Fruit fly (Drosophila melanogaster): Measurements from ENCODE around the gene CG33285.

The CG33285 gene

DNA sequence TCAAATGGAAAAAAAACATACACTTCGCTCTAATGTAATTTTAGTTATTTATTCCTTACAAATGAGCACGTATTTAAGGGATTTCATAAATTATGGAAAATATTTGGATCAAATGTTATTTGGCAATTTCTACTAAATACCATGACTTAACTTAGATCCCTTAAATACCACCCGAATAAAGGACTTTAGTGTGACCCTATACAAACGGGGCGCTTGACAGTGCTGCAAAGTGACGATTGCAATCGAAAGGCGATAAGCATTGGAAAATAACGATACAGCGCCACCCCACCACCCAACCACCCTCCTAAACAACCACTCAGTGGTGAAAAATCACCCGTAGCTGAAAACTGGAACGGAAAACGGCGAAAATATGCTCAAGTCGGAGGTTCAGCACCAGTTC lies 42.6 kb upstream of the CG33285 start, which contains the start of gene ICA69 (continued):
- TF ChIP-seq Camta (GFP tag; optimal IDR thresholded peaks at IDR 0.05) (no peak), nmo (GFP tag; optimal IDR thresholded peaks at IDR 0.05) (peak; percentile 67), pfk (GFP tag; optimal IDR thresholded peaks at IDR 0.05) (no peak), CG6791 (GFP tag; IDR thresholded peaks at IDR 0.05; ENCODE audit: partially characterized antibody) (0 out of 3 replicates have a peak, but pooled peaks have one; percentile 29), CG9932 (GFP tag; IDR thresholded peaks at IDR 0.05) (0 out of 2 replicates have a peak, but pooled peaks have one; percentile 8), ftz-f1 (GFP tag; optimal IDR thresholded peaks at IDR 0.05) (no peak), seq (GFP tag; IDR thresholded peaks at IDR 0.05) (peak; percentile 40; the same call in 1 of the 2 replicates), bbx (GFP tag; IDR thresholded peaks at IDR 0.05; ENCODE audit: partially characterized antibody) (peak; percentile 8; the same call in 1 of the 2 replicates), Sin3A (optimal IDR thresholded peaks at IDR 0.05) (peak; percentile 82), CG10462 (GFP tag; optimal IDR thresholded peaks at IDR 0.05) (peak; percentile 73), CG10431 (GFP tag; optimal IDR thresholded peaks at IDR 0.05) (no peak), Dref (GFP tag; IDR thresholded peaks at IDR 0.05) (peak; percentile 41), zen (tag; optimal IDR thresholded peaks at IDR 0.05) (peak; percentile 32), Mad (GFP tag; optimal IDR thresholded peaks at IDR 0.05) (no peak), Poxn (GFP tag; IDR thresholded peaks at IDR 0.05) (no peak), HHEX (GFP tag; optimal IDR thresholded peaks at IDR 0.05) (no peak), CG12071 (GFP tag; optimal IDR thresholded peaks at IDR 0.05) (no peak), Spps (tag; optimal IDR thresholded peaks at IDR 0.05) (no peak), CG9797 (GFP tag; optimal IDR thresholded peaks at IDR 0.05) (peak; percentile 80), tgo (GFP tag; IDR thresholded peaks at IDR 0.05) (no peak), vfl (GFP tag; optimal IDR thresholded peaks at IDR 0.05) (no peak), toy (GFP tag; IDR thresholded peaks at IDR 0.05) (no peak), Bgb (GFP tag; IDR thresholded peaks at IDR 0.05; ENCODE audit: partially characterized antibody) (no peak; the same call in 1 of the 2 replicates), slbo (GFP tag; IDR thresholded peaks at IDR 0.05) (no peak), CG4617 (GFP tag; optimal IDR thresholded peaks at IDR 0.05; ENCODE audit: borderline replicate concordance) (no peak), chn (GFP tag; optimal IDR thresholded peaks at IDR 0.05) (peak; percentile 87), MESR4 (GFP tag; optimal IDR thresholded peaks at IDR 0.05) (peak; percentile 44), CG14710 (tag; optimal IDR thresholded peaks at IDR 0.05) (peak; percentile 46), Sry-δ (GFP tag; optimal IDR thresholded peaks at IDR 0.05) (peak; percentile 19), pzg (GFP tag; optimal IDR thresholded peaks at IDR 0.05) (peak; percentile 54), Myb (GFP tag; optimal IDR thresholded peaks at IDR 0.05) (peak; percentile 27), BEAF-32 (GFP tag; optimal IDR thresholded peaks at IDR 0.05) (peak; percentile 50), CG16813 (GFP tag; IDR thresholded peaks at IDR 0.05; ENCODE audit: partially characterized antibody) (0 out of 3 replicates have a peak, but pooled peaks have one; percentile 34), Ets97D (GFP tag; optimal IDR thresholded peaks at IDR 0.05) (peak; percentile 51)

DNA sequence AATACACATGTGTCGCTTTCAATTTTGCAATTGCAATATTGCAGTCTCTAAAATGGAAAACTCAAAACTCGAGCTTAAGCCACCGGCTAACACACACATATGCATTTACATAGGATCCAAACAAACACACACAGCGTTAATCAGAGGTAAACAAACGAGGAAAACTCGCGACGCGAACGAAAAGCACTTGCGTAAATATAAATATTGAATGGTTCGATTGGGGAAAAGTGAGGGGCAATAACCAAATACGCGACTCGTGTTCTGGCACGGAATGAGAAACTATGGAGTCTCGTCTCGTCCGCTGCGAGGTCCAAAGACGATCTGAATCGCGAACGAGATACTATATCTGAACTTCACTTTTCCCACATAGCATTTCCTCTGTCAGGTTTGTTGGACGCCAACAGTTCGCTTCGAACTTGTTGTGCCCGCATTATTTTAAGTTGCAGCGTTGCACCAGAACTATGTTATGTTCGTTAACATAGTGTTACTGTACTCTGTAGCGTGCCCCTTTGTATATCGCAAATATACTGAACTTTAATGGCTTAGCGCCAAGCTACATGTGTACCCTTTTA lies 42.1 kb upstream of the CG33285 start, which contains the start of gene ko:
TSS of gene ko (minus strand) at position 321 of the 572 bp plus-strand sequence.
- TF ChIP-seq Six4 (GFP tag; optimal IDR thresholded peaks at IDR 0.05) (peak; percentile 15), CG11723 (GFP tag; optimal IDR thresholded peaks at IDR 0.05) (peak; percentile 71), E2f1 (GFP tag; IDR thresholded peaks at IDR 0.05) (no peak), her (GFP tag; optimal IDR thresholded peaks at IDR 0.05) (peak; percentile 11), CG5180 (GFP tag; optimal IDR thresholded peaks at IDR 0.05) (peak; percentile 99), nmo (GFP tag; optimal IDR thresholded peaks at IDR 0.05) (no peak), CG6813 (GFP tag; optimal IDR thresholded peaks at IDR 0.05) (peak; percentile 77), CG9727 (GFP tag; optimal IDR thresholded peaks at IDR 0.05) (peak; percentile 32), zfh2 (GFP tag; optimal IDR thresholded peaks at IDR 0.05) (no peak), CG8290 (GFP tag; optimal IDR thresholded peaks at IDR 0.05) (peak; percentile 16), CG8290 (tag; optimal IDR thresholded peaks at IDR 0.05) (peak in 1 of 2 experiments; percentile 38), CG17568 (GFP tag; optimal IDR thresholded peaks at IDR 0.05) (no peak), bab2 (GFP tag; optimal IDR thresholded peaks at IDR 0.05) (peak; percentile 19), CG12769 (tag; optimal IDR thresholded peaks at IDR 0.05) (peak; percentile 27), D19B (GFP tag; optimal IDR thresholded peaks at IDR 0.05) (no peak), Adf1 (GFP tag; IDR thresholded peaks at IDR 0.05) (no peak), CrebB (tag; optimal IDR thresholded peaks at IDR 0.05) (peak; percentile 36), sqz (GFP tag; optimal IDR thresholded peaks at IDR 0.05) (no peak), CG10979 (tag; optimal IDR thresholded peaks at IDR 0.05) (peak; percentile 3)

All from whole organism, embryonic.